Fruit fly (Drosophila melanogaster): ENCODE measurements around the gene Icmt.

The Icmt gene

DNA sequence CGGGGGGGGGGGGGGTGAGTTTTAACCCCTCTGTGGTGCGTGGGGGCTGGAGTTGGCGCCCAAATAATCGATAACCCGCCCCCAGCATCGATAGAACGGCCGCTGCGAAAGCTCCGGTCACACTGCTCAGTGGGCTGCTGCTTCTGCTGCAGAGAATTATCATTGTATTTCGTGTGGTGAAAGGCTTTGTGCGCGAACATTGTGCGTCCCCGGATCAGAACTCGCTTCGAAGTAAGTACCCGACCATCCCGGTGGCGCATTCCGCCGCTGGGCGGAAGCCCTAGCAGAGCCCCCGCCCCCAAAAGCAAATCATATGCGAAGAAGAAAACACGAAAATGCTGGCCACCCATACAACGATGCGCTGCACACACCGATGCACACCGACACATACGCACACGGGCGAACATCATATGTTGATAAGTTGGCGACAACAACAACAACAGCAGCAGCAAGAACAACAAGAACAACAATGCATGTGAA is 26.3 kb downstream of the Icmt start, which contains the start of gene Syx13 (continued):
- TF ChIP-seq ash1 (GFP tag; optimal IDR thresholded peaks at IDR 0.05) (no peak), CG16863 (GFP tag; optimal IDR thresholded peaks at IDR 0.05) (no peak), Dp (GFP tag; optimal IDR thresholded peaks at IDR 0.05) (peak; percentile 80), Lpt (GFP tag; optimal IDR thresholded peaks at IDR 0.05) (no peak), Hand (GFP tag; optimal IDR thresholded peaks at IDR 0.05) (no peak), bcd (GFP tag; optimal IDR thresholded peaks at IDR 0.05) (no peak), CG30020 (tag; optimal IDR thresholded peaks at IDR 0.05) (peak; percentile 23), Vsx1 (GFP tag; optimal IDR thresholded peaks at IDR 0.05) (no peak), CG18011 (GFP tag; optimal IDR thresholded peaks at IDR 0.05) (no peak), Ada2b (GFP tag; IDR thresholded peaks at IDR 0.05) (no peak), HmgZ (tag; optimal IDR thresholded peaks at IDR 0.05) (peak; percentile 69), Dek (tag; optimal IDR thresholded peaks at IDR 0.05) (peak; percentile 3), CG15011 (GFP tag; optimal IDR thresholded peaks at IDR 0.05) (no peak), CG12219 (GFP tag; optimal IDR thresholded peaks at IDR 0.05) (no peak), D19A (tag; optimal IDR thresholded peaks at IDR 0.05) (no peak), CG3407 (GFP tag; optimal IDR thresholded peaks at IDR 0.05) (no peak), Eip74EF (GFP tag; optimal IDR thresholded peaks at IDR 0.05) (peak in 1 of 2 experiments; percentile 57), inv (GFP tag; IDR thresholded peaks at IDR 0.05; ENCODE audit: partially characterized antibody) (peak; percentile 73), lmd (GFP tag; IDR thresholded peaks at IDR 0.05) (no peak), CG2120 (GFP tag; optimal IDR thresholded peaks at IDR 0.05) (peak; percentile 22), hbn (GFP tag; IDR thresholded peaks at IDR 0.05; ENCODE audit: partially characterized antibody) (peak; percentile 73), onecut (GFP tag; IDR thresholded peaks at IDR 0.05) (peak; percentile 62), CkIIα-i1 (GFP tag; IDR thresholded peaks at IDR 0.05) (no peak), sug (tag; optimal IDR thresholded peaks at IDR 0.05) (peak; percentile 97), Bgb (GFP tag; IDR thresholded peaks at IDR 0.05; ENCODE audit: partially characterized antibody) (peak; percentile 85), zfh2 (GFP tag; optimal IDR thresholded peaks at IDR 0.05) (no peak), CG18262 (tag; optimal IDR thresholded peaks at IDR 0.05) (peak; percentile 25), CG4282 (GFP tag; optimal IDR thresholded peaks at IDR 0.05) (no peak), CG6854 (GFP tag; optimal IDR thresholded peaks at IDR 0.05) (no peak), CG18619 (GFP tag; optimal IDR thresholded peaks at IDR 0.05) (no peak), grau (tag; optimal IDR thresholded peaks at IDR 0.05) (peak; percentile 29), CG1603 (tag; optimal IDR thresholded peaks at IDR 0.05) (peak; percentile 68), CG14441 (GFP tag; IDR thresholded peaks at IDR 0.05) (peak; percentile 8; the same call in 1 of the 2 replicates), zfh1 (GFP tag; IDR thresholded peaks at IDR 0.05) (0 out of 3 replicates have a peak, but pooled peaks have one; percentile 12), CTCF (GFP tag; optimal IDR thresholded peaks at IDR 0.05) (peak; percentile 20), gsb-n (tag; optimal IDR thresholded peaks at IDR 0.05) (no peak), Awh (GFP tag; IDR thresholded peaks at IDR 0.05) (no peak), bbx (GFP tag; IDR thresholded peaks at IDR 0.05; ENCODE audit: partially characterized antibody) (peak; percentile 84), CG12744 (GFP tag; optimal IDR thresholded peaks at IDR 0.05) (no peak), sim (GFP tag; IDR thresholded peaks at IDR 0.05) (no peak), tx (GFP tag; optimal IDR thresholded peaks at IDR 0.05) (no peak), Ravus (GFP tag; IDR thresholded peaks at IDR 0.05) (no peak), ranshi (GFP tag; IDR thresholded peaks at IDR 0.05) (no peak), D19B (GFP tag; optimal IDR thresholded peaks at IDR 0.05) (no peak), jing (GFP tag; optimal IDR thresholded peaks at IDR 0.05) (no peak), CG4360 (GFP tag; IDR thresholded peaks at IDR 0.05) (peak; percentile 99), crol (GFP tag; IDR thresholded peaks at IDR 0.05) (peak; percentile 92), cad (GFP tag; optimal IDR thresholded peaks at IDR 0.05) (no peak), Gsc (GFP tag; IDR thresholded peaks at IDR 0.05) (no peak), CG18476 (GFP tag; optimal IDR thresholded peaks at IDR 0.05) (no peak), CG16815 (GFP tag; optimal IDR thresholded peaks at IDR 0.05) (no peak), Ets97D (GFP tag; optimal IDR thresholded peaks at IDR 0.05) (peak; percentile 21)

Data from whole organism, embryonic.